Worm (Caenorhabditis elegans) whole organism, L2 larva: ENCODE measurements around the gene C09B8.3.

ENCODE experiments used
- C34F6.9 ChIP-seq: fragments of 150-350 bp; optimal IDR thresholded peaks from 2 replicates; lab custom pipeline; 2014; ENCODE audit warnings: missing biosample characterization, missing genetic modification characterization
- aly-2 ChIP-seq: fragments of 150-350 bp; optimal IDR thresholded peaks from 2 replicates; lab custom pipeline; 2014; ENCODE audit warnings: missing biosample characterization, missing genetic modification characterization
- lin-11 ChIP-seq: fragments of 150-350 bp; sonication (generic microtip); optimal IDR thresholded peaks from 2 replicates; lab custom pipeline; 2014; ENCODE audit warnings: missing biosample characterization, missing genetic modification characterization, inconsistent platforms, mixed read lengths
- nhr-77 ChIP-seq: fragments of 150-350 bp; optimal IDR thresholded peaks from 2 replicates; lab custom pipeline; 2014; ENCODE audit warnings: missing biosample characterization, missing genetic modification characterization
- peb-1 ChIP-seq: fragments of 150-350 bp; optimal IDR thresholded peaks from 2 replicates; lab custom pipeline; 2014; ENCODE audit warnings: missing biosample characterization, missing genetic modification characterization
- unc-62 ChIP-seq: fragments of 150-350 bp; optimal IDR thresholded peaks from 2 replicates; lab custom pipeline; 2014; ENCODE audit warnings: missing biosample characterization, missing genetic modification reagents, missing genetic modification characterization
- zag-1 ChIP-seq: fragments of 150-350 bp; optimal IDR thresholded peaks from 2 replicates; lab custom pipeline; 2014; ENCODE audit warnings: missing biosample characterization, missing genetic modification characterization

ce11 chrX:5975726-5976125 lies 34.7 kb downstream of the C09B8.3 start:
- TF ChIP-seq C34F6.9 (tag; lab: Kevin White, UChicago) (no peak), aly-2 (tag; lab: Kevin White, UChicago) (no peak), zag-1 (tag; lab: Kevin White, UChicago) (no peak), lin-11 (tag; lab: Kevin White, UChicago) (no peak), peb-1 (tag; lab: Kevin White, UChicago) (no peak), nhr-77 (no peak), unc-62 (GFP tag; lab: Kevin White, UChicago) (no peak)
